Fruit fly (Drosophila melanogaster) whole organism, prepupa: Measurements from ENCODE around the gene Chc.

Experiments used
- CG11762 ChIP-seq: fragments of 200-800 bp; sonication (Bioruptor generic); optimal IDR thresholded peaks from 3 replicates; lab custom pipeline; 2016; ENCODE audit warnings: missing biosample characterization, missing genetic modification characterization; ENCODE audit not compliant: insufficient read depth
- CG11902 ChIP-seq: fragments of 200-800 bp; sonication (Bioruptor generic); optimal IDR thresholded peaks from 3 replicates; lab custom pipeline; 2016; ENCODE audit warnings: missing biosample characterization, missing genetic modification characterization
- CG16779 ChIP-seq: fragments of 200-800 bp; sonication (Bioruptor generic); optimal IDR thresholded peaks from 3 replicates; lab custom pipeline; 2017; ENCODE audit warnings: missing biosample characterization, mild to moderate bottlenecking, missing genetic modification characterization
- CG6854 ChIP-seq: fragments of 200-800 bp; sonication (Bioruptor generic); optimal IDR thresholded peaks from 2 replicates; lab custom pipeline; 2017; ENCODE audit warnings: missing biosample characterization, mild to moderate bottlenecking, missing genetic modification characterization
- Eip75B ChIP-seq: fragments of 200-800 bp; sonication (Bioruptor generic); optimal IDR thresholded peaks from 3 replicates; lab custom pipeline; 2016; ENCODE audit warnings: missing biosample characterization, missing genetic modification characterization
- Met ChIP-seq: fragments of 200-800 bp; sonication (Bioruptor generic); optimal IDR thresholded peaks from 3 replicates; lab custom pipeline; 2016; ENCODE audit warnings: missing biosample characterization, missing genetic modification characterization
- Sox102F ChIP-seq: fragments of 200-800 bp; sonication (Bioruptor generic); optimal IDR thresholded peaks from 2 replicates; lab custom pipeline; 2016; ENCODE audit warnings: missing biosample characterization, mild to moderate bottlenecking, missing genetic modification characterization
- eg ChIP-seq: fragments of 200-800 bp; sonication (Bioruptor generic); IDR thresholded peaks from 3 replicates; pipeline ENCODE4 v1.3.6; 2022; ENCODE audit warnings: missing biosample characterization, missing genetic modification characterization

DNA sequence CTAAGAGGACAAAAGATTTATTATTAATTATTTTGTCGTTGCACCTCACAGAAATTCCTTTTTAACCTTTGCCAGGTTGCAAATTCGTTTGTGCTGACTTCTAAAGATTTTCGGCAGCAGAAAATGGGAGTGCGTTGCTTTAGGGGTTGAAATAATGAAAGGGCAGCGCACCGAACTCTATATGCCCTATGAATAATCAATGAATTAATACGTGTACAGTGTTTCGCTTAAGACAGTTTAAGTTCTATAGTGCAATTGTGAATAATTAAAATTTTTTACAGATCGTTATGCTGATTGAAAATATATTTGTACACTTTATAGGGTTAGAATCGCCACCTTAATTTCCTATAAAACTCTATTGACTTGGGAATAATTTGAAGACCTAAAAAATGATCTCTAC, 19.2 kb downstream of the Chc start:
- TF ChIP-seq CG6854 (GFP tag; lab: Kevin White, UChicago) (no peak), CG16779 (tag; lab: Kevin White, UChicago) (no peak), Met (no peak), CG11902 (GFP tag; lab: Kevin White, UChicago) (no peak), Eip75B (GFP tag; lab: Kevin White, UChicago) (no peak), eg (no peak), CG11762 (no peak), Sox102F (GFP tag; lab: Kevin White, UChicago) (no peak)
